Worm (Caenorhabditis elegans): ENCODE measurements around the gene T16A1.5.

T16A1.5 gene

ce11 chrII:2108295-2108694, 24.7 kb upstream of the T16A1.5 start, which contains the start of gene R52.4:
Gene R52.4, minus strand, starts transcription at chrII:2108395.
- TF ChIP-seq dox-1 (GFP tag; IDR thresholded peaks at IDR 0.05) (no peak), B0035.1 (tag; optimal IDR thresholded peaks at IDR 0.05) (no peak), egrh-3 (GFP tag; IDR thresholded peaks at IDR 0.05) (no peak), lin-54 (GFP tag; optimal IDR thresholded peaks at IDR 0.05) (no peak), T26A5.8 (tag; optimal IDR thresholded peaks at IDR 0.05) (no peak), Y53G8AR.9 (GFP tag; conservative IDR thresholded peaks at IDR 0.05) (no peak)

ce11 chrII:2099139-2099976, 15.7 kb upstream of the T16A1.5 start, which contains the start of gene math-42:
Gene math-42, plus strand, starts transcription at chrII:2099926.
- TF ChIP-seq bed-1 (GFP tag; IDR thresholded peaks at IDR 0.05), result no peak
- peak; percentile 27 for TF ChIP-seq nhr-80 (tag; optimal IDR thresholded peaks at IDR 0.05)
- TF ChIP-seq mes-4 (tag; optimal IDR thresholded peaks at IDR 0.05), result no peak
- TF ChIP-seq B0035.1 (tag; optimal IDR thresholded peaks at IDR 0.05), result no peak
- TF ChIP-seq nfya-2 (GFP tag; IDR thresholded peaks at IDR 0.05), result no peak
- no peak for TF ChIP-seq lsl-1 (GFP tag; optimal IDR thresholded peaks at IDR 0.05)
- no peak for TF ChIP-seq ama-1 (optimal IDR thresholded peaks at IDR 0.05)
- TF ChIP-seq ama-1 (GFP tag; optimal IDR thresholded peaks at IDR 0.05), result no peak

ce11 chrII:2094924-2095650, 11.5 kb upstream of the T16A1.5 start, which contains the start of gene T16A1.2:
Gene T16A1.2, plus strand, starts transcription at chrII:2095600.
- TF ChIP-seq nhr-179 (tag; optimal IDR thresholded peaks at IDR 0.05), result no peak

DNA sequence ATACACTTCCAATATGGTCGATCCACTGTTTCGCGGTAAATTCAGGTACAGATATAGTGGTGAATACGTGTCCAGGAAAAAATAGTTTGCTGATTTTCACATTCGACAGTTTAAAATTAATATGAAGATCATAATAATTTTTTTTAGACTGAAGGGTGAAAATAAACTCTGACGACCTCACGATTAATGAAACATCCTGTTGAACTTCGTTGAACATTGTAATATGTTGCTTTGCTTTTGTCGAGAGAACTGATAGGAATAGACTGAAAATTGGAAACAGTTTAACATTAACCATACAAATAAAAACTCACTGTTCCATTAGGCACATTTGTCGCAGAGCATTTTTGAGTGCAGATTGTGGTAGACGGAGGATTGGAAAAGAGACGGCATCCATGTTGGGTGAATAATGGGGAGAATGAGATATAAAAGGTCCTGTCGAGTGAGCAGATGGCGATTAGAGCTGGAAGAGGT, 9.9 kb upstream of the T16A1.5 start, which contains the start of gene fbxb-37:
Gene fbxb-37, minus strand, starts transcription at position 421 of the 471 bp plus-strand sequence.
- TF ChIP-seq lag-1 (GFP tag; IDR thresholded peaks at IDR 0.05), result no peak
- no peak for TF ChIP-seq somi-1 (GFP tag; optimal IDR thresholded peaks at IDR 0.05)
- TF ChIP-seq nhr-179 (tag; optimal IDR thresholded peaks at IDR 0.05), result no peak
- no peak for TF ChIP-seq egl-44 (GFP tag; IDR thresholded peaks at IDR 0.05)
- TF ChIP-seq lir-1 (GFP tag; conservative IDR thresholded peaks at IDR 0.05), result no peak
- TF ChIP-seq F57A8.1 (GFP tag; optimal IDR thresholded peaks at IDR 0.05), result no peak
- no peak for TF ChIP-seq mxl-1 (tag; optimal IDR thresholded peaks at IDR 0.05)
- TF ChIP-seq F23B12.7 (tag; optimal IDR thresholded peaks at IDR 0.05; ENCODE audit: insufficient read depth), result no peak
- TF ChIP-seq hmg-1.2 (GFP tag; IDR thresholded peaks at IDR 0.05), result no peak
- TF ChIP-seq bed-2 (GFP tag; IDR thresholded peaks at IDR 0.05), result no peak
- no peak for TF ChIP-seq zim-3 (tag; optimal IDR thresholded peaks at IDR 0.05)
- no peak for TF ChIP-seq Y67H2A.10 (GFP tag; conservative IDR thresholded peaks at IDR 0.05)
- TF ChIP-seq hlh-12 (tag; optimal IDR thresholded peaks at IDR 0.05), result no peak
- no peak for TF ChIP-seq Y95B8A.8 (GFP tag; IDR thresholded peaks at IDR 0.05)

DNA sequence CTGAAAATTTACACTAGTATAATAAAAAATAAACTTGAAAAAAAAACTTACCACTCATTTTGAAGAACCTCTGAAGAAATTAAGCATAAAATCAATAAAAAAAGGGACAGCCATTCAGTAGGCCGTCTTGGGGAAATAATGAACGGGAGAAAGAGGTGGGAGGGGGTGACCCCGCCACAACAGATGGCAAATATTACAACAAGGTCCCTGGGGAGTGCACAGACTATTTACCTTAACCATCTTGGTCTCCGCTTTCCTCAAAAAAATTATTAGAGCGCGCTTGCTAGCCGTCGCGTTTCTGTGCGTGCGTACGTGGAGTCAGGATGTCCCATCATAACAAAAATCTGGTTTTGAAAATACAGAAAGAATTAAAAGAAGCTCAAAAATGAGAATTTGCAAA, 8.3 kb upstream of the T16A1.5 start, which contains the start of gene T16A1.10:
Gene T16A1.10, minus strand, starts transcription at position 123 of the 400 bp plus-strand sequence.
- TF ChIP-seq ztf-22 (GFP tag; optimal IDR thresholded peaks at IDR 0.05) (no peak), ztf-25 (GFP tag; IDR thresholded peaks at IDR 0.05) (no peak), atf-7 (tag; optimal IDR thresholded peaks at IDR 0.05) (no peak), rec-8 (tag; optimal IDR thresholded peaks at IDR 0.05) (no peak), B0035.1 (tag; optimal IDR thresholded peaks at IDR 0.05) (no peak), unc-130 (GFP tag; optimal IDR thresholded peaks at IDR 0.05) (no peak), mel-28 (tag; optimal IDR thresholded peaks at IDR 0.05; ENCODE audit: borderline replicate concordance) (no peak), bed-1 (GFP tag; IDR thresholded peaks at IDR 0.05) (no peak), T07F8.4 (tag; optimal IDR thresholded peaks at IDR 0.05) (no peak), F57C9.4 (tag; optimal IDR thresholded peaks at IDR 0.05) (no peak), lsl-1 (GFP tag; optimal IDR thresholded peaks at IDR 0.05) (no peak), ets-4 (GFP tag; optimal IDR thresholded peaks at IDR 0.05) (no peak), zim-3 (tag; optimal IDR thresholded peaks at IDR 0.05) (no peak), mcd-1 (GFP tag; IDR thresholded peaks at IDR 0.05) (no peak), nfya-2 (GFP tag; IDR thresholded peaks at IDR 0.05) (no peak), ceh-27 (GFP tag; optimal IDR thresholded peaks at IDR 0.05) (no peak)

Measured in whole organism, young adult.